Worm (Caenorhabditis elegans): Measurements from ENCODE around the gene T28H11.8.

DNA sequence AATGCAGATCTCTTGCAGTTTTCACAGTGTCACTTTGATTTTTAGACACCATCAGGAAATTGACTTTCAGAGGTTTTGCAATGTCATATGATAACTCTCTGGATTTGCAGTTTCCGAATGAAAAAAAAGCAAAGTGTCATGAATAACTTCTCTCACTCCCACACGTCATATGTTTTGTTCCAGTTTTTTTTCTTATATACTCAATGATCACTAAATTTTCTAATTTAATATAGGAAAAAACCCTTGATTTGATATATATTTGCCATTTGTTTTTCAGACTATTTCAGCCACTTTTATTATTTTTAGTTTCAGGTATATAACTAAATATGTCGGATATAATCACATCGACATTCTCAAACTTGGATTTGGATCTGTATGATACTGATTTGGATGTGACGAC lies 17.1 kb upstream of the T28H11.8 start, which contains the start of gene C09B9.1:
- no peak for TF ChIP-seq ama-1 (optimal IDR thresholded peaks at IDR 0.05)
- TF ChIP-seq duxl-1 (tag; optimal IDR thresholded peaks at IDR 0.05; ENCODE audit: poor library complexity): no peak
- TF ChIP-seq arid-1 (GFP tag; conservative IDR thresholded peaks at IDR 0.05): no peak

Measured in whole organism, L4 larva.